Fruit fly (Drosophila melanogaster) whole organism, embryonic: ENCODE data around the gene CG7781.

Source experiments
- B-H2 ChIP-seq: fragments of 200-800 bp; sonication (Bioruptor generic); optimal IDR thresholded peaks from 2 replicates; lab custom pipeline; 2018; ENCODE audit warnings: missing biosample characterization, mild to moderate bottlenecking, missing genetic modification characterization
- BEAF-32 ChIP-seq: fragments of 200-800 bp; sonication (Bioruptor generic); optimal IDR thresholded peaks from 3 replicates; lab custom pipeline; 2017; ENCODE audit warnings: missing biosample characterization, missing genetic modification characterization, mild to moderate bottlenecking, moderate library complexity, missing genetic modification reagents
- Bgb ChIP-seq: fragments of 200-800 bp; sonication (Bioruptor generic); IDR thresholded peaks from 2 replicates; pipeline ENCODE4 v1.3.6; 2022; ENCODE audit warnings: missing biosample characterization, missing genetic modification characterization; ENCODE audit not compliant: partially characterized antibody
- CG10274 ChIP-seq: fragments of 200-800 bp; sonication (Bioruptor generic); optimal IDR thresholded peaks from 3 replicates; lab custom pipeline; 2017; ENCODE audit warnings: missing biosample characterization, mild to moderate bottlenecking, missing genetic modification characterization
- CG13624 ChIP-seq: fragments of 200-800 bp; sonication (Bioruptor generic); optimal IDR thresholded peaks from 2 replicates; lab custom pipeline; 2016; ENCODE audit warnings: missing biosample characterization, missing genetic modification characterization
- CG13775 ChIP-seq: fragments of 200-800 bp; sonication (Bioruptor generic); optimal IDR thresholded peaks from 3 replicates; lab custom pipeline; 2017; ENCODE audit warnings: missing biosample characterization, mild to moderate bottlenecking, missing genetic modification characterization
- CG14014 ChIP-seq: fragments of 200-800 bp; sonication (Bioruptor generic); IDR thresholded peaks from 2 replicates; pipeline ENCODE4 v1.3.6; 2022; ENCODE audit warnings: missing biosample characterization, missing genetic modification characterization
- CG14667 ChIP-seq: fragments of 200-800 bp; sonication (Bioruptor generic); IDR thresholded peaks from 2 replicates; pipeline ENCODE4 v1.3.6; 2022; ENCODE audit warnings: missing biosample characterization, missing genetic modification characterization
- CG15269 ChIP-seq: fragments of 200-800 bp; sonication (Bioruptor generic); optimal IDR thresholded peaks from 2 replicates; lab custom pipeline; 2018; ENCODE audit warnings: missing biosample characterization, mild to moderate bottlenecking, missing genetic modification characterization, moderate library complexity
- CG18764 ChIP-seq: fragments of 200-800 bp; sonication (Bioruptor generic); optimal IDR thresholded peaks from 3 replicates; lab custom pipeline; 2016; ENCODE audit warnings: missing biosample characterization, missing genetic modification characterization
- CG2202 ChIP-seq: fragments of 200-800 bp; sonication (Bioruptor generic); optimal IDR thresholded peaks from 2 replicates; lab custom pipeline; 2018; ENCODE audit warnings: missing biosample characterization, mild to moderate bottlenecking, missing genetic modification characterization
- CG3065 ChIP-seq: fragments of 200-800 bp; sonication (Bioruptor generic); optimal IDR thresholded peaks from 2 replicates; lab custom pipeline; 2016; ENCODE audit warnings: missing biosample characterization, missing genetic modification characterization
- CG32532 ChIP-seq: fragments of 200-800 bp; sonication (Bioruptor generic); IDR thresholded peaks from 2 replicates; pipeline ENCODE4 v1.3.6; 2022; ENCODE audit warnings: missing biosample characterization, missing genetic modification characterization
- CG3281 ChIP-seq: fragments of 200-800 bp; sonication (Bioruptor generic); optimal IDR thresholded peaks from 3 replicates; lab custom pipeline; 2017; ENCODE audit warnings: missing biosample characterization, mild to moderate bottlenecking, missing genetic modification characterization
- CG3838 ChIP-seq: fragments of 200-800 bp; sonication (Bioruptor generic); optimal IDR thresholded peaks from 3 replicates; lab custom pipeline; 2016; ENCODE audit warnings: missing biosample characterization, missing genetic modification characterization
- CG4424 ChIP-seq: fragments of 200-800 bp; sonication (Bioruptor generic); optimal IDR thresholded peaks from 3 replicates; lab custom pipeline; 2016; ENCODE audit warnings: missing biosample characterization, missing genetic modification characterization
- CG5245 ChIP-seq: fragments of 200-800 bp; sonication (Bioruptor generic); optimal IDR thresholded peaks from 3 replicates; lab custom pipeline; 2016; ENCODE audit warnings: missing biosample characterization, missing genetic modification characterization
- CG6175 ChIP-seq: fragments of 200-800 bp; sonication (Bioruptor generic); IDR thresholded peaks from 3 replicates; pipeline ENCODE4 v1.3.6; 2022; ENCODE audit warnings: missing biosample characterization, missing genetic modification characterization
- CG7928 ChIP-seq: fragments of 200-800 bp; sonication (Bioruptor generic); optimal IDR thresholded peaks from 2 replicates; lab custom pipeline; 2017; ENCODE audit warnings: missing biosample characterization, mild to moderate bottlenecking, missing genetic modification characterization
- CG8089 ChIP-seq: fragments of 200-800 bp; sonication (Bioruptor generic); optimal IDR thresholded peaks from 3 replicates; lab custom pipeline; 2016; ENCODE audit warnings: missing biosample characterization, missing genetic modification characterization
- CG8359 ChIP-seq: fragments of 200-800 bp; sonication (Bioruptor generic); optimal IDR thresholded peaks from 2 replicates; lab custom pipeline; 2017; ENCODE audit warnings: missing biosample characterization, mild to moderate bottlenecking, missing genetic modification characterization, borderline replicate concordance
- CG8924 ChIP-seq: fragments of 200-800 bp; optimal IDR thresholded peaks from 3 replicates; lab custom pipeline; 2019; ENCODE audit warnings: missing biosample characterization, mild to moderate bottlenecking, missing genetic modification characterization, moderate library complexity
- D19A ChIP-seq: fragments of 200-800 bp; optimal IDR thresholded peaks from 3 replicates; lab custom pipeline; 2019; ENCODE audit warnings: missing biosample characterization, mild to moderate bottlenecking, missing genetic modification characterization, moderate library complexity
- D19B ChIP-seq: fragments of 200-800 bp; sonication (Bioruptor generic); optimal IDR thresholded peaks from 2 replicates; lab custom pipeline; 2017; ENCODE audit warnings: missing biosample characterization, mild to moderate bottlenecking, missing genetic modification characterization
- Dfd ChIP-seq, 2 experiments: fragments of >200 bp; optimal IDR thresholded peaks; 2 replicates each; lab custom pipeline; 2017; ENCODE audit warnings: missing biosample characterization in 2 of 2, missing genetic modification characterization in 2 of 2
- Dp ChIP-seq: fragments of 200-800 bp; sonication (Bioruptor generic); optimal IDR thresholded peaks from 2 replicates; lab custom pipeline; 2018; ENCODE audit warnings: missing biosample characterization, mild to moderate bottlenecking, missing genetic modification characterization, moderate library complexity
- Drgx ChIP-seq: fragments of 200-800 bp; sonication (Bioruptor generic); IDR thresholded peaks from 2 replicates; pipeline ENCODE4 v1.3.6; 2022; ENCODE audit warnings: missing biosample characterization, missing genetic modification characterization
- Ets97D ChIP-seq: fragments of 200-800 bp; sonication (Bioruptor generic); optimal IDR thresholded peaks from 3 replicates; lab custom pipeline; 2016; ENCODE audit warnings: missing biosample characterization, missing genetic modification characterization
- Gug ChIP-seq: fragments of 200-800 bp; sonication (Bioruptor generic); IDR thresholded peaks from 4 replicates; pipeline ENCODE4 v1.3.6; 2022; ENCODE audit warnings: missing biosample characterization, missing genetic modification characterization
- HLH54F ChIP-seq: fragments of 200-800 bp; sonication (Bioruptor generic); optimal IDR thresholded peaks from 3 replicates; lab custom pipeline; 2016; ENCODE audit warnings: missing biosample characterization, missing genetic modification characterization
- HmgZ ChIP-seq: fragments of 200-800 bp; sonication (Bioruptor generic); optimal IDR thresholded peaks from 2 replicates; lab custom pipeline; 2018; ENCODE audit warnings: missing biosample characterization, mild to moderate bottlenecking, missing genetic modification characterization
- Hmr ChIP-seq: fragments of 200-800 bp; sonication (Bioruptor generic); optimal IDR thresholded peaks from 3 replicates; lab custom pipeline; 2017; ENCODE audit warnings: mild to moderate bottlenecking, missing biosample characterization, missing genetic modification reagents, missing genetic modification characterization
- YL-1 ChIP-seq: fragments of 200-800 bp; sonication (Bioruptor generic); optimal IDR thresholded peaks from 3 replicates; lab custom pipeline; 2017; ENCODE audit warnings: missing biosample characterization, mild to moderate bottlenecking, missing genetic modification characterization
- ap ChIP-seq: fragments of 200-800 bp; sonication (Bioruptor generic); IDR thresholded peaks from 2 replicates; pipeline ENCODE4 v1.3.6; 2022; ENCODE audit warnings: missing biosample characterization, missing genetic modification characterization
- bsh ChIP-seq, 2 experiments: fragments of 200-800 bp; sonication (Bioruptor generic); optimal IDR thresholded peaks; 2 replicates each; lab custom pipeline; 2017 to 2018; ENCODE audit warnings: mild to moderate bottlenecking in 2 of 2, missing biosample characterization in 2 of 2, missing genetic modification characterization in 2 of 2, moderate library complexity in 1 of 2
- chn ChIP-seq: fragments of 200-800 bp; sonication (Bioruptor generic); optimal IDR thresholded peaks from 2 replicates; lab custom pipeline; 2016; ENCODE audit warnings: missing biosample characterization, missing genetic modification characterization
- eve ChIP-seq, 2 experiments: fragments of >200 bp; optimal IDR thresholded peaks; 2 replicates each; lab custom pipeline; 2017; ENCODE audit warnings: missing biosample characterization in 2 of 2, missing genetic modification characterization in 2 of 2
- h ChIP-seq: fragments of >200 bp; optimal IDR thresholded peaks from 2 replicates; lab custom pipeline; 2017
- hb ChIP-seq: fragments of 200-800 bp; sonication (Bioruptor generic); IDR thresholded peaks from 3 replicates; pipeline ENCODE4 v1.3.6; 2022; ENCODE audit warnings: missing biosample characterization, missing genetic modification characterization; ENCODE audit not compliant: partially characterized antibody
- kay ChIP-seq: fragments of 200-800 bp; sonication (Bioruptor generic); optimal IDR thresholded peaks from 2 replicates; lab custom pipeline; 2016; ENCODE audit warnings: missing biosample characterization, missing genetic modification characterization
- otp ChIP-seq: fragments of 200-800 bp; sonication (Bioruptor generic); IDR thresholded peaks from 3 replicates; pipeline ENCODE4, ENCODE4 v1.3.6; 2022; ENCODE audit warnings: missing biosample characterization, missing genetic modification characterization
- phol ChIP-seq: fragments of 200-800 bp; sonication (Bioruptor generic); optimal IDR thresholded peaks from 3 replicates; lab custom pipeline; 2018; ENCODE audit warnings: missing biosample characterization, mild to moderate bottlenecking, missing genetic modification characterization, moderate library complexity
- pita ChIP-seq: fragments of 200-800 bp; sonication (Bioruptor generic); optimal IDR thresholded peaks from 2 replicates; lab custom pipeline; 2017; ENCODE audit warnings: missing biosample characterization, mild to moderate bottlenecking, missing genetic modification characterization
- psq ChIP-seq: fragments of 200-800 bp; sonication (Bioruptor generic); optimal IDR thresholded peaks from 2 replicates; lab custom pipeline; 2017; ENCODE audit warnings: missing biosample characterization, missing genetic modification characterization
- rib ChIP-seq: fragments of 200-800 bp; sonication (Bioruptor generic); IDR thresholded peaks from 2 replicates; pipeline ENCODE4 v1.3.6; 2022; ENCODE audit warnings: missing biosample characterization, missing genetic modification characterization
- row ChIP-seq: fragments of 200-800 bp; sonication (Bioruptor generic); IDR thresholded peaks from 3 replicates; pipeline ENCODE4 v1.3.6; 2022; ENCODE audit warnings: missing biosample characterization, missing genetic modification characterization
- tap ChIP-seq: fragments of 200-800 bp; optimal IDR thresholded peaks from 3 replicates; lab custom pipeline; 2019; ENCODE audit warnings: missing biosample characterization, mild to moderate bottlenecking, missing genetic modification characterization, moderate library complexity
- zen ChIP-seq: fragments of 200-800 bp; sonication (Bioruptor generic); optimal IDR thresholded peaks from 3 replicates; lab custom pipeline; 2018; ENCODE audit warnings: missing biosample characterization, mild to moderate bottlenecking, missing genetic modification characterization, moderate library complexity
- zen2 ChIP-seq: fragments of 200-800 bp; sonication (Bioruptor generic); IDR thresholded peaks from 3 replicates; pipeline ENCODE4 v1.3.6; 2022; ENCODE audit warnings: missing biosample characterization, missing genetic modification characterization; ENCODE audit not compliant: partially characterized antibody

Gene CG7781

dm6 chr2L:8364006-8364956 is 39.1 kb upstream of the CG7781 start, which contains the start of the genes RpS13 and CSN8 (continued):
- TF ChIP-seq Drgx (GFP tag; lab: Robert Waterston, UW) (peak; percentile 16; the same call in 1 of the 2 replicates), D19A (tag; lab: Kevin White, UChicago) (no peak), Dfd (GFP tag; optimal IDR thresholded peaks at IDR 0.05; lab: Kevin White, UChicago) (no peak), CG3065 (no peak), CG7928 (GFP tag; lab: Kevin White, UChicago) (no peak), CG8359 (GFP tag; lab: Kevin White, UChicago) (peak; percentile 27), YL-1 (GFP tag; lab: Kevin White, UChicago) (peak; percentile 92), rib (GFP tag; lab: Robert Waterston, UW) (no peak), CG18764 (GFP tag; lab: Kevin White, UChicago) (no peak), otp (GFP tag; lab: Robert Waterston, UW) (no peak), Hmr (peak; percentile 56), phol (tag; lab: Kevin White, UChicago) (peak; percentile 70), CG14014 (GFP tag; lab: Robert Waterston, UW) (no peak), h (no peak), Dp (GFP tag; lab: Kevin White, UChicago) (peak; percentile 34), Bgb (GFP tag; lab: Robert Waterston, UW) (peak; percentile 90), CG10274 (GFP tag; lab: Kevin White, UChicago) (no peak), CG15269 (tag; lab: Kevin White, UChicago) (no peak), CG6175 (GFP tag; lab: Robert Waterston, UW) (no peak), CG14667 (GFP tag; lab: Robert Waterston, UW) (no peak), pita (GFP tag; lab: Kevin White, UChicago) (no peak), CG4424 (GFP tag; lab: Kevin White, UChicago) (no peak), Gug (no peak), eve (GFP tag; optimal IDR thresholded peaks at IDR 0.05; lab: Kevin White, UChicago) (peak in 1 of 2 experiments; percentile 69), zen (peak; percentile 36), CG2202 (tag; lab: Kevin White, UChicago) (no peak), kay (GFP tag; lab: Kevin White, UChicago) (no peak), psq (no peak), D19B (GFP tag; lab: Kevin White, UChicago) (no peak), Ets97D (GFP tag; lab: Kevin White, UChicago) (peak; percentile 95), CG3281 (GFP tag; lab: Kevin White, UChicago) (peak; percentile 55), CG3838 (no peak), CG13775 (GFP tag; lab: Kevin White, UChicago) (peak; percentile 27), zen2 (peak; percentile 87; the same call in 2 of the 3 replicates), chn (no peak), ap (GFP tag; lab: Robert Waterston, UW) (no peak), CG8924 (tag; lab: Kevin White, UChicago) (peak; percentile 38), CG13624 (GFP tag; lab: Kevin White, UChicago) (no peak), CG5245 (GFP tag; lab: Kevin White, UChicago) (no peak), hb (GFP tag; lab: Robert Waterston, UW) (peak; percentile 94), row (peak; percentile 49), B-H2 (peak; percentile 14), tap (tag; lab: Kevin White, UChicago) (peak; percentile 11), CG32532 (GFP tag; lab: Robert Waterston, UW) (no peak), HLH54F (GFP tag; lab: Kevin White, UChicago) (no peak), BEAF-32 (GFP tag; lab: Kevin White, UChicago) (peak; percentile 96), CG8089 (GFP tag; lab: Kevin White, UChicago) (no peak), HmgZ (peak; percentile 36), bsh (GFP tag; optimal IDR thresholded peaks at IDR 0.05; lab: Kevin White, UChicago) (peak in 1 of 2 experiments; percentile 7)
